Worm (Caenorhabditis elegans): Measurements from ENCODE around the gene ugt-20.
"Not testable (repeated sequence)": the region's sequence is repeated elsewhere in the genome, so short reads cannot be mapped to it uniquely, and the experiment has no call there.

Gene ugt-20

DNA sequence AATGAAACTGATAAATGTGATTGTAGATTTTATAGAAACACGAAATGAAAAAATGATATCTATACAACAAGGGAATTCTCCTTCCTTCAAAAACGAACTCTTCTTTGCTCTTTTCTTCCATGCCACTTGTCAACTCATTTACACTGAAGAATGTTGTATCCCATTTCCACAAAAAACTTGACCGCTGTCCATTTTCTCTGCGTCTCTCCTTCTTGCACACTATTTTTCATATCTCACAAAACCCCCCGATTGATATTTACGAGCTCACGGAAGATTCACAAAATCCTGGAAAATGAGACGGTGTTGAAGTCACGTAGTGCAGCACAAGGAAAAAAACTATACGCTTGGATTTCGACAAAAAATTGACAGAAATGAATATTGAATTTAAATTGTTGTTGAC lies 48.3 kb downstream of the ugt-20 start:
- TF ChIP-seq sea-1 (GFP tag; conservative IDR thresholded peaks at IDR 0.05) (no peak), ets-7 (tag; optimal IDR thresholded peaks at IDR 0.05) (no peak), ceh-36 (tag; optimal IDR thresholded peaks at IDR 0.05) (no peak), ama-1 (optimal IDR thresholded peaks at IDR 0.05) (no peak), F13C5.2 (tag; optimal IDR thresholded peaks at IDR 0.05) (no peak), B0310.2 (tag; optimal IDR thresholded peaks at IDR 0.05) (no peak), pes-1 (GFP tag; IDR thresholded peaks at IDR 0.05) (no peak), flt-1 (GFP tag; IDR thresholded peaks at IDR 0.05) (no peak), hmbx-1 (tag; optimal IDR thresholded peaks at IDR 0.05) (no peak), tra-4 (tag; optimal IDR thresholded peaks at IDR 0.05) (no peak), hmg-4 (GFP tag; optimal IDR thresholded peaks at IDR 0.05) (no peak)

DNA sequence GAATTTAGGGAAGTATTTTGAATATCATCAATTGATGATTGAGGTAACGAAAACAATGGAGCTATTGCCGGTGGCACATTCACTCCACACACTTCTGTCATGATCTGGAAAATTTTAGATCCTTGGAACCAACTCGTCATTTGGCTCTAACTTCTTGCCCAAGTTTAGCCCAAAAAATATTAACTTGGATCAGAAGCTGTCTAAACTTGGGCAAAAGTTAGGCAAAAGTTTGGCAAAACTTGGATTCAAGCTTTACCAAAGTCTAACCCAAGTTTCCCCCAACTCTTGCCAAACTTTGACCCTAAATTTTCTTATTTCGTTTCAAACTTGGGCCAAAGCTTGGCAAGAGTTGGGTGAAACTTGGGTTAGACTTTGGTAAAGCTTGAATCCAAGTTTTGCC lies 49.9 kb downstream of the ugt-20 start, which contains the start of gene pqn-22:
Gene pqn-22 (minus strand): TSS at position 101 of the 400 bp plus-strand sequence.
- TF ChIP-seq pes-1, scrt-1, tbx-11 (GFP tag; IDR thresholded peaks at IDR 0.05): not testable (repeated sequence)

ce11 chrIV:6032413-6032812 lies 51.0 kb downstream of the ugt-20 start:
- no peak for TF ChIP-seq tra-4 (tag; optimal IDR thresholded peaks at IDR 0.05)
- TF ChIP-seq aly-1 (tag; optimal IDR thresholded peaks at IDR 0.05): no peak
